Fruit fly (Drosophila melanogaster) whole organism, embryonic: ENCODE results near the gene CG42591.

Source experiments
- Aef1 ChIP-seq: fragments of 200-800 bp; sonication (Bioruptor generic); IDR thresholded peaks from 3 replicates; pipeline ENCODE4 v1.3.6; 2022; ENCODE audit warnings: missing biosample characterization, missing genetic modification characterization
- Antp ChIP-seq: fragments of 200-800 bp; sonication (Bioruptor generic); optimal IDR thresholded peaks from 3 replicates; lab custom pipeline; 2016; ENCODE audit warnings: missing biosample characterization, missing genetic modification characterization
- CG13123 ChIP-seq: fragments of 200-800 bp; sonication (Bioruptor generic); optimal IDR thresholded peaks from 2 replicates; lab custom pipeline; 2016; ENCODE audit warnings: missing biosample characterization, missing genetic modification characterization
- CG16779 ChIP-seq: fragments of 200-800 bp; sonication (Bioruptor generic); IDR thresholded peaks from 2 replicates; pipeline ENCODE4 v1.3.6; 2022; ENCODE audit warnings: missing biosample characterization, missing genetic modification characterization
- CG16813 ChIP-seq: fragments of 200-800 bp; sonication (Bioruptor generic); IDR thresholded peaks from 3 replicates; pipeline ENCODE4 v1.3.6; 2022; ENCODE audit warnings: missing biosample characterization, missing genetic modification characterization; ENCODE audit not compliant: partially characterized antibody
- CG18262 ChIP-seq: fragments of 200-800 bp; optimal IDR thresholded peaks from 3 replicates; lab custom pipeline; 2019; ENCODE audit warnings: missing biosample characterization, mild to moderate bottlenecking, missing genetic modification characterization, moderate library complexity
- CG18619 ChIP-seq: fragments of 200-800 bp; sonication (Bioruptor generic); optimal IDR thresholded peaks from 3 replicates; lab custom pipeline; 2017; ENCODE audit warnings: missing biosample characterization, mild to moderate bottlenecking, missing genetic modification characterization
- CG2678 ChIP-seq: fragments of 200-800 bp; sonication (Bioruptor generic); optimal IDR thresholded peaks from 3 replicates; lab custom pipeline; 2019; ENCODE audit warnings: missing biosample characterization, mild to moderate bottlenecking, missing genetic modification characterization, moderate library complexity
- CG31224 ChIP-seq: fragments of 200-800 bp; sonication (Bioruptor generic); IDR thresholded peaks from 2 replicates; pipeline ENCODE4 v1.3.6; 2022; ENCODE audit warnings: missing biosample characterization, missing genetic modification characterization
- CG6272 ChIP-seq: fragments of 200-800 bp; sonication (Bioruptor generic); IDR thresholded peaks from 2 replicates; pipeline ENCODE4 v1.3.6; 2022; ENCODE audit warnings: missing biosample characterization, missing genetic modification characterization
- CG7786 ChIP-seq: fragments of 200-800 bp; sonication (Bioruptor generic); optimal IDR thresholded peaks from 2 replicates; lab custom pipeline; 2016; ENCODE audit warnings: missing biosample characterization, missing genetic modification characterization
- CG7987 ChIP-seq: fragments of 200-800 bp; sonication (Bioruptor generic); optimal IDR thresholded peaks from 2 replicates; lab custom pipeline; 2018; ENCODE audit warnings: missing biosample characterization, mild to moderate bottlenecking, missing genetic modification characterization, moderate library complexity
- CG8089 ChIP-seq: fragments of 200-800 bp; sonication (Bioruptor generic); optimal IDR thresholded peaks from 3 replicates; lab custom pipeline; 2016; ENCODE audit warnings: missing biosample characterization, missing genetic modification characterization
- CG8388 ChIP-seq: fragments of 200-800 bp; sonication (Bioruptor generic); optimal IDR thresholded peaks from 2 replicates; lab custom pipeline; 2019; ENCODE audit warnings: missing biosample characterization, mild to moderate bottlenecking, missing genetic modification characterization, moderate library complexity
- CG9609 ChIP-seq: fragments of 200-800 bp; sonication (Bioruptor generic); optimal IDR thresholded peaks from 3 replicates; lab custom pipeline; 2016; ENCODE audit warnings: missing biosample characterization, missing genetic modification characterization
- Chrac-16 ChIP-seq: fragments of 200-800 bp; sonication (Bioruptor generic); optimal IDR thresholded peaks from 3 replicates; lab custom pipeline; 2016; ENCODE audit warnings: missing biosample characterization, missing genetic modification characterization
- Dad ChIP-seq: fragments of 200-800 bp; sonication (Bioruptor generic); optimal IDR thresholded peaks from 3 replicates; lab custom pipeline; 2016; ENCODE audit warnings: missing biosample characterization, missing genetic modification characterization
- Dbx ChIP-seq: fragments of 200-800 bp; sonication (Bioruptor generic); IDR thresholded peaks from 3 replicates; pipeline ENCODE4 v1.3.6; 2022; ENCODE audit warnings: missing biosample characterization, missing genetic modification characterization
- Drgx ChIP-seq: fragments of 200-800 bp; sonication (Bioruptor generic); IDR thresholded peaks from 2 replicates; pipeline ENCODE4 v1.3.6; 2022; ENCODE audit warnings: missing biosample characterization, missing genetic modification characterization
- Gsc ChIP-seq: fragments of 200-800 bp; sonication (Bioruptor generic); IDR thresholded peaks from 2 replicates; pipeline ENCODE4 v1.3.6; 2022; ENCODE audit warnings: missing biosample characterization, missing genetic modification characterization
- Hr51 ChIP-seq, 2 experiments: fragments of 200-800 bp; sonication (Bioruptor generic); optimal IDR thresholded peaks; 2 replicates in 1 of 2; 3 replicates in 1 of 2; lab custom pipeline; 2016 to 2018; ENCODE audit warnings: missing biosample characterization in 2 of 2, missing genetic modification characterization in 2 of 2, mild to moderate bottlenecking in 1 of 2, moderate library complexity in 1 of 2
- Hsf ChIP-seq: fragments of 200-800 bp; sonication (Bioruptor generic); optimal IDR thresholded peaks from 3 replicates; lab custom pipeline; 2016; ENCODE audit warnings: missing biosample characterization, missing genetic modification characterization
- Jarid2 ChIP-seq: fragments of 200-800 bp; sonication (Bioruptor generic); optimal IDR thresholded peaks from 3 replicates; lab custom pipeline; 2017; ENCODE audit warnings: mild to moderate bottlenecking, missing biosample characterization, missing genetic modification reagents, missing genetic modification characterization
- MTF-1 ChIP-seq: fragments of 200-800 bp; sonication (Bioruptor generic); optimal IDR thresholded peaks from 2 replicates; lab custom pipeline; 2018; ENCODE audit warnings: missing biosample characterization, mild to moderate bottlenecking, missing genetic modification characterization, borderline replicate concordance
- Opbp ChIP-seq: fragments of 200-800 bp; sonication (Bioruptor generic); IDR thresholded peaks from 3 replicates; pipeline ENCODE4 v1.3.6; 2022; ENCODE audit warnings: missing biosample characterization, missing genetic modification characterization; ENCODE audit not compliant: partially characterized antibody
- Ptx1 ChIP-seq: fragments of 200-800 bp; sonication (Bioruptor generic); IDR thresholded peaks from 2 replicates; pipeline ENCODE4 v1.3.6; 2022; ENCODE audit warnings: missing biosample characterization, missing genetic modification characterization
- Sry-β ChIP-seq: fragments of 200-800 bp; sonication (Bioruptor generic); optimal IDR thresholded peaks from 2 replicates; lab custom pipeline; 2018; ENCODE audit warnings: missing biosample characterization, mild to moderate bottlenecking, missing genetic modification characterization, moderate library complexity
- Sry-δ ChIP-seq: fragments of 200-800 bp; sonication (Bioruptor generic); optimal IDR thresholded peaks from 2 replicates; lab custom pipeline; 2016; ENCODE audit warnings: missing biosample characterization, missing genetic modification characterization
- YL-1 ChIP-seq: fragments of 200-800 bp; sonication (Bioruptor generic); optimal IDR thresholded peaks from 3 replicates; lab custom pipeline; 2017; ENCODE audit warnings: missing biosample characterization, mild to moderate bottlenecking, missing genetic modification characterization
- bcd ChIP-seq: fragments of 200-800 bp; sonication (Bioruptor generic); optimal IDR thresholded peaks from 2 replicates; lab custom pipeline; 2017; ENCODE audit warnings: missing biosample characterization, mild to moderate bottlenecking, missing genetic modification characterization
- bsh ChIP-seq, 2 experiments: fragments of 200-800 bp; sonication (Bioruptor generic); optimal IDR thresholded peaks; 2 replicates each; lab custom pipeline; 2017 to 2018; ENCODE audit warnings: mild to moderate bottlenecking in 2 of 2, missing biosample characterization in 2 of 2, missing genetic modification characterization in 2 of 2, moderate library complexity in 1 of 2
- dmrt11E ChIP-seq: fragments of 200-800 bp; sonication (Bioruptor generic); optimal IDR thresholded peaks from 3 replicates; lab custom pipeline; 2018; ENCODE audit warnings: missing biosample characterization, mild to moderate bottlenecking, missing genetic modification characterization, moderate library complexity
- esg ChIP-seq: fragments of 200-800 bp; sonication (Bioruptor generic); conservative IDR thresholded peaks from 2 replicates; pipeline ENCODE4 v1.3.6; 2022; ENCODE audit warnings: missing biosample characterization, missing genetic modification characterization
- fd96Cb ChIP-seq: fragments of 200-800 bp; sonication (Bioruptor generic); optimal IDR thresholded peaks from 2 replicates; lab custom pipeline; 2018; ENCODE audit warnings: missing biosample characterization, mild to moderate bottlenecking, missing genetic modification characterization, moderate library complexity
- gce ChIP-seq: fragments of 200-800 bp; sonication (Bioruptor generic); IDR thresholded peaks from 3 replicates; pipeline ENCODE4 v1.3.6; 2022; ENCODE audit warnings: missing biosample characterization, missing genetic modification characterization
- gcm ChIP-seq: fragments of 200-800 bp; sonication (Bioruptor generic); optimal IDR thresholded peaks from 2 replicates; lab custom pipeline; 2019; ENCODE audit warnings: missing biosample characterization, mild to moderate bottlenecking, missing genetic modification characterization, moderate library complexity
- hbn ChIP-seq: fragments of 200-800 bp; sonication (Bioruptor generic); IDR thresholded peaks from 2 replicates; pipeline ENCODE4 v1.3.6; 2022; ENCODE audit warnings: missing biosample characterization, missing genetic modification characterization; ENCODE audit not compliant: partially characterized antibody
- jing ChIP-seq: fragments of 200-800 bp; sonication (Bioruptor generic); optimal IDR thresholded peaks from 2 replicates; lab custom pipeline; 2018; ENCODE audit warnings: missing biosample characterization, mild to moderate bottlenecking, missing genetic modification characterization
- kni ChIP-seq: fragments of 200-800 bp; sonication (Bioruptor generic); optimal IDR thresholded peaks from 3 replicates; lab custom pipeline; 2017; ENCODE audit warnings: mild to moderate bottlenecking, missing biosample characterization, missing genetic modification reagents, missing genetic modification characterization
- lbe ChIP-seq: fragments of 200-800 bp; sonication (Bioruptor generic); optimal IDR thresholded peaks from 2 replicates; lab custom pipeline; 2016; ENCODE audit warnings: missing biosample characterization, mild to moderate bottlenecking, missing genetic modification characterization
- onecut ChIP-seq: fragments of 200-800 bp; sonication (Bioruptor generic); IDR thresholded peaks from 2 replicates; pipeline ENCODE4 v1.3.6; 2022; ENCODE audit warnings: missing biosample characterization, missing genetic modification characterization
- pan ChIP-seq, 4 experiments: fragments of >200 bp in 3 of 4; fragments of 200-800 bp in 1 of 4; sonication (Bioruptor generic) in 1 of 4; optimal IDR thresholded peaks in 3 of 4; IDR thresholded peaks in 1 of 4; 2 replicates each; pipeline versions ENCODE4 v1.3.6 to Lab custom; 2017 to 2022; ENCODE audit warnings: missing biosample characterization in 2 of 4, missing genetic modification characterization in 2 of 4, mixed read lengths in 1 of 4
- pita ChIP-seq: fragments of 200-800 bp; sonication (Bioruptor generic); optimal IDR thresholded peaks from 2 replicates; lab custom pipeline; 2017; ENCODE audit warnings: missing biosample characterization, mild to moderate bottlenecking, missing genetic modification characterization
- ranshi ChIP-seq: fragments of 200-800 bp; sonication (Bioruptor generic); IDR thresholded peaks from 2 replicates; pipeline ENCODE4 v1.3.6; 2022; ENCODE audit warnings: missing biosample characterization, missing genetic modification characterization
- rib ChIP-seq: fragments of 200-800 bp; sonication (Bioruptor generic); IDR thresholded peaks from 2 replicates; pipeline ENCODE4 v1.3.6; 2022; ENCODE audit warnings: missing biosample characterization, missing genetic modification characterization
- ro ChIP-seq: fragments of 200-800 bp; sonication (Bioruptor generic); IDR thresholded peaks from 2 replicates; pipeline ENCODE4 v1.3.6; 2022; ENCODE audit warnings: missing biosample characterization, missing genetic modification characterization
- run ChIP-seq: fragments of 200-800 bp; sonication (Bioruptor generic); optimal IDR thresholded peaks from 3 replicates; lab custom pipeline; 2018; ENCODE audit warnings: missing biosample characterization, mild to moderate bottlenecking, missing genetic modification characterization
- tgo ChIP-seq: fragments of 200-800 bp; sonication (Bioruptor generic); IDR thresholded peaks from 3 replicates; pipeline ENCODE4 v1.3.6; 2022; ENCODE audit warnings: missing biosample characterization, missing genetic modification characterization
- wdn ChIP-seq: fragments of 200-800 bp; sonication (Bioruptor generic); IDR thresholded peaks from 2 replicates; pipeline ENCODE4 v1.3.6; 2022; ENCODE audit warnings: missing biosample characterization, missing genetic modification characterization
- wek ChIP-seq: fragments of 200-800 bp; sonication (Bioruptor generic); optimal IDR thresholded peaks from 3 replicates; lab custom pipeline; 2018; ENCODE audit warnings: missing biosample characterization, mild to moderate bottlenecking, missing genetic modification characterization, moderate library complexity

The CG42591 gene

DNA sequence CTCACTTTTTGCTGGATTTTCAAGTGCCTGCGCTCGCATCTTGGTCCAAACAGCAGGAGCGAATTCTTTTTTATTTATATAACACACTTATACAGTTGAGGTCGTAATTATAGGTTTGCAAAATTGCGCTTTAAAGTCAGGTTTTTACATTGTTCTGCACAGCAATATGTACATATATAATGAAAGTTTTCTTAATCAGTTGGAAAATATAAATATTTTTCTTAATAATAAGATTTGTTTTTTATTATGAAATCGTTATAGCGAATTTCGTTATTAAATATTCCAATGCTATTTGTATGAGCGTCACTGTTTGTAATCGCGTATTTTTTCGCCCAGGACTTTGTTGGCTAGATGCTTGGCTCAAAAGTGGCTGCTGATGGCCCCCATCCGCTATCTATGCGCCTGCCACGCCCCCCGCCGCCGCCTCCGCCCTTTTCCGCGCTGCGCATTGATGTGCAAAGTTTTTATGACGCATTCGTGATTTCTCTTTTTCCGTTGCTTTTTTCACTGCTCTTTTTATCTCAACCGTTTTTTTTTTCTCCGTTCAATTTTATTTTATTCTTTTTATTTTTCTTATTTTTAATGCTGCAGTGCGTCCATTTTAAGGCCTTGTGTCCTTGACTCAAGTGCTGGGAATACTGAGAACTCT is 42.0 kb downstream of the CG42591 start (continued):
- TF ChIP-seq CG18262 (tag; lab: Kevin White, UChicago) = no peak
- peak; percentile 31 for TF ChIP-seq Drgx
- TF ChIP-seq ranshi = no peak
- TF ChIP-seq gce (GFP tag; lab: Robert Waterston, UW) = no peak
- no peak for TF ChIP-seq CG13123 (GFP tag; lab: Kevin White, UChicago)
- TF ChIP-seq onecut = no peak
- TF ChIP-seq pita = no peak
- no peak for TF ChIP-seq wek (GFP tag; lab: Kevin White, UChicago)
- no peak for TF ChIP-seq CG31224 (GFP tag; lab: Robert Waterston, UW)
- TF ChIP-seq Ptx1 (GFP tag; lab: Robert Waterston, UW) = no peak
- no peak for TF ChIP-seq CG8388 (GFP tag; lab: Kevin White, UChicago)
- peak; percentile 23 for TF ChIP-seq CG2678 (tag; lab: Kevin White, UChicago)
- TF ChIP-seq run (tag; lab: Kevin White, UChicago) = no peak
- no peak for TF ChIP-seq rib (GFP tag; lab: Robert Waterston, UW)
- TF ChIP-seq Sry-β (GFP tag; lab: Kevin White, UChicago) = no peak
- TF ChIP-seq gcm (GFP tag; lab: Kevin White, UChicago) = no peak
- TF ChIP-seq fd96Cb = no peak
- no peak for TF ChIP-seq Aef1 (GFP tag; lab: Robert Waterston, UW)
- TF ChIP-seq lbe (GFP tag; lab: Kevin White, UChicago) = peak; percentile 19
- TF ChIP-seq Sry-δ (GFP tag; lab: Kevin White, UChicago) = no peak
- TF ChIP-seq Antp = no peak
- TF ChIP-seq dmrt11E (tag; lab: Kevin White, UChicago) = no peak
- no peak for TF ChIP-seq CG16779 (GFP tag; lab: Robert Waterston, UW)
- TF ChIP-seq Opbp (GFP tag; lab: Robert Waterston, UW) = no peak
- no peak for TF ChIP-seq CG7786 (GFP tag; lab: Kevin White, UChicago)
- TF ChIP-seq esg (GFP tag; lab: Robert Waterston, UW) = no peak
- TF ChIP-seq Chrac-16 (GFP tag; lab: Kevin White, UChicago) = no peak
- no peak for TF ChIP-seq hbn (GFP tag; lab: Robert Waterston, UW)
- peak in 1 of 2 experiments; percentile 38 for TF ChIP-seq Hr51 (GFP tag; optimal IDR thresholded peaks at IDR 0.05; lab: Kevin White, UChicago)
- TF ChIP-seq Hsf (GFP tag; lab: Kevin White, UChicago) = no peak
- TF ChIP-seq CG16813 = no peak
- TF ChIP-seq bsh (GFP tag; optimal IDR thresholded peaks at IDR 0.05; lab: Kevin White, UChicago) = peak in 1 of 2 experiments; percentile 43
- no peak for TF ChIP-seq kni (GFP tag; lab: Kevin White, UChicago)
- TF ChIP-seq Jarid2 = no peak
- TF ChIP-seq YL-1 (GFP tag; lab: Kevin White, UChicago) = no peak
- TF ChIP-seq jing (GFP tag; lab: Kevin White, UChicago) = no peak
- TF ChIP-seq bcd (GFP tag; lab: Kevin White, UChicago) = no peak
- TF ChIP-seq pan (optimal IDR thresholded peaks at IDR 0.05; lab: Kevin White, UChicago) = no peak
- TF ChIP-seq pan (GFP tag; optimal IDR thresholded peaks at IDR 0.05 in 1 of 2, IDR thresholded peaks at IDR 0.05 in 1 of 2) = no peak
- TF ChIP-seq MTF-1 (GFP tag; lab: Kevin White, UChicago) = no peak
- TF ChIP-seq tgo (GFP tag; lab: Robert Waterston, UW) = no peak
- TF ChIP-seq Dbx (GFP tag; lab: Robert Waterston, UW) = no peak
- TF ChIP-seq Gsc (GFP tag; lab: Robert Waterston, UW) = no peak
- TF ChIP-seq Dad (GFP tag; lab: Kevin White, UChicago) = no peak
- TF ChIP-seq CG18619 = no peak
- no peak for TF ChIP-seq CG9609 (GFP tag; lab: Kevin White, UChicago)
- TF ChIP-seq CG7987 (GFP tag; lab: Kevin White, UChicago) = no peak
- no peak for TF ChIP-seq CG8089
- no peak for TF ChIP-seq ro
- no peak for TF ChIP-seq wdn (GFP tag; lab: Robert Waterston, UW)
- no peak for TF ChIP-seq CG6272
